Worm (Caenorhabditis elegans) whole organism, midembryonic: ENCODE data around the gene F35A5.2.

Source experiments
- T22C8.4 ChIP-seq: fragments of 200-800 bp; sonication (Bioruptor generic); IDR thresholded peaks from 2 replicates; pipeline ENCODE4 v1.3.6; 2022; ENCODE audit warnings: missing genetic modification characterization, missing compliant biosample characterization
- cog-1 ChIP-seq: sonication (generic microtip); optimal IDR thresholded peaks from 2 replicates; lab custom pipeline; 2016; ENCODE audit warnings: missing genetic modification characterization, missing compliant biosample characterization
- flt-1 ChIP-seq: fragments of 200-800 bp; sonication (Bioruptor generic); IDR thresholded peaks from 2 replicates; pipeline ENCODE4 v1.3.6; 2022; ENCODE audit warnings: missing genetic modification characterization, missing compliant biosample characterization
- ref-1 ChIP-seq: fragments of 200-800 bp; sonication (Bioruptor generic); conservative IDR thresholded peaks from 2 replicates; pipeline ENCODE4 v1.3.6; 2022; ENCODE audit warnings: missing genetic modification reagents, missing genetic modification characterization, missing compliant biosample characterization
- tab-1 ChIP-seq: fragments of 200-800 bp; sonication (Bioruptor generic); IDR thresholded peaks from 2 replicates; pipeline ENCODE4 v1.3.6; 2022; ENCODE audit warnings: missing genetic modification characterization, missing compliant biosample characterization
- ztf-23 ChIP-seq: fragments of 200-800 bp; sonication (Bioruptor generic); IDR thresholded peaks from 2 replicates; pipeline ENCODE4 v1.3.6; 2022; ENCODE audit warnings: missing genetic modification reagents, missing genetic modification characterization, missing compliant biosample characterization
- ztf-29 ChIP-seq: fragments of 200-800 bp; sonication (Bioruptor generic); IDR thresholded peaks from 2 replicates; pipeline ENCODE4 v1.3.6; 2022; ENCODE audit warnings: missing genetic modification reagents, missing genetic modification characterization, missing compliant biosample characterization

ce11 chrX:3797882-3798281, 7.1 kb upstream of the F35A5.2 start, which contains the start of gene abu-10:
- no peak for TF ChIP-seq cog-1 (tag; lab: Kevin White, UChicago)
- TF ChIP-seq tab-1 (GFP tag; lab: Robert Waterston, UW) = no peak
- no peak for TF ChIP-seq T22C8.4
- no peak for TF ChIP-seq ztf-29
- TF ChIP-seq flt-1 (GFP tag; lab: Robert Waterston, UW) = no peak
- TF ChIP-seq ref-1 (GFP tag; lab: Robert Waterston, UW) = no peak
- TF ChIP-seq ztf-23 (GFP tag; lab: Robert Waterston, UW) = no peak
